Fruit fly (Drosophila melanogaster) whole organism, embryonic: ENCODE measurements around the gene Syx18.
A peak's percentile ranks its signal among the peaks of the same experiment; 100 is the strongest.

Experiments used
- Abd-B ChIP-seq: fragments of 200-800 bp; sonication (Bioruptor generic); optimal IDR thresholded peaks from 2 replicates; lab custom pipeline; 2018; ENCODE audit warnings: missing biosample characterization, mild to moderate bottlenecking, missing genetic modification characterization, moderate library complexity
- Atf-2 ChIP-seq: fragments of 200-800 bp; sonication (Bioruptor generic); optimal IDR thresholded peaks from 2 replicates; lab custom pipeline; 2016; ENCODE audit warnings: missing biosample characterization, missing genetic modification characterization
- Blimp-1 ChIP-seq: fragments of 200-800 bp; sonication (Bioruptor generic); optimal IDR thresholded peaks from 3 replicates; lab custom pipeline; 2018; ENCODE audit warnings: missing biosample characterization, missing genetic modification characterization, mild to moderate bottlenecking, moderate library complexity, missing genetic modification reagents
- CG10462 ChIP-seq: fragments of 200-800 bp; sonication (Bioruptor generic); optimal IDR thresholded peaks from 2 replicates; lab custom pipeline; 2016; ENCODE audit warnings: missing biosample characterization, missing genetic modification characterization
- CG10979 ChIP-seq: fragments of 200-800 bp; sonication (Bioruptor generic); optimal IDR thresholded peaks from 2 replicates; lab custom pipeline; 2018; ENCODE audit warnings: missing biosample characterization, mild to moderate bottlenecking, missing genetic modification characterization, moderate library complexity
- CG11398 ChIP-seq: fragments of 200-800 bp; sonication (Bioruptor generic); optimal IDR thresholded peaks from 2 replicates; lab custom pipeline; 2016; ENCODE audit warnings: missing biosample characterization, missing genetic modification characterization
- CG11695 ChIP-seq: fragments of 200-800 bp; sonication (Bioruptor generic); IDR thresholded peaks from 3 replicates; pipeline ENCODE4 v1.3.6; 2022; ENCODE audit warnings: missing biosample characterization, missing genetic modification characterization
- CG12942 ChIP-seq: fragments of 200-800 bp; sonication (Bioruptor generic); optimal IDR thresholded peaks from 3 replicates; lab custom pipeline; 2016; ENCODE audit warnings: missing biosample characterization, missing genetic modification characterization
- CG14710 ChIP-seq: fragments of 200-800 bp; sonication (Bioruptor generic); optimal IDR thresholded peaks from 3 replicates; lab custom pipeline; 2019; ENCODE audit warnings: missing biosample characterization, mild to moderate bottlenecking, missing genetic modification characterization, moderate library complexity
- CG14860 ChIP-seq: fragments of 200-800 bp; sonication (Bioruptor generic); IDR thresholded peaks from 3 replicates; pipeline ENCODE4 v1.3.6; 2022; ENCODE audit warnings: missing biosample characterization, missing genetic modification characterization; ENCODE audit not compliant: partially characterized antibody
- CG16863 ChIP-seq: fragments of 200-800 bp; sonication (Bioruptor generic); optimal IDR thresholded peaks from 3 replicates; lab custom pipeline; 2016; ENCODE audit warnings: missing biosample characterization, missing genetic modification characterization
- CG17359 ChIP-seq: fragments of 200-800 bp; sonication (Bioruptor generic); optimal IDR thresholded peaks from 3 replicates; lab custom pipeline; 2018; ENCODE audit warnings: missing biosample characterization, mild to moderate bottlenecking, missing genetic modification characterization, moderate library complexity
- CG18262 ChIP-seq: fragments of 200-800 bp; optimal IDR thresholded peaks from 3 replicates; lab custom pipeline; 2019; ENCODE audit warnings: missing biosample characterization, mild to moderate bottlenecking, missing genetic modification characterization, moderate library complexity
- CG18619 ChIP-seq: fragments of 200-800 bp; sonication (Bioruptor generic); optimal IDR thresholded peaks from 3 replicates; lab custom pipeline; 2017; ENCODE audit warnings: missing biosample characterization, mild to moderate bottlenecking, missing genetic modification characterization
- CG30403 ChIP-seq: fragments of 200-800 bp; sonication (Bioruptor generic); optimal IDR thresholded peaks from 3 replicates; lab custom pipeline; 2016; ENCODE audit warnings: missing biosample characterization, missing genetic modification characterization
- CG3065 ChIP-seq: fragments of 200-800 bp; sonication (Bioruptor generic); optimal IDR thresholded peaks from 2 replicates; lab custom pipeline; 2016; ENCODE audit warnings: missing biosample characterization, missing genetic modification characterization
- CG31441 ChIP-seq: fragments of 200-800 bp; sonication (Bioruptor generic); IDR thresholded peaks from 2 replicates; pipeline ENCODE4 v1.3.6; 2022; ENCODE audit warnings: missing biosample characterization, missing genetic modification characterization
- CG4328 ChIP-seq: fragments of 200-800 bp; sonication (Bioruptor generic); optimal IDR thresholded peaks from 3 replicates; lab custom pipeline; 2017; ENCODE audit warnings: missing biosample characterization, missing genetic modification reagents, missing genetic modification characterization
- CG6272 ChIP-seq: fragments of 200-800 bp; sonication (Bioruptor generic); IDR thresholded peaks from 2 replicates; pipeline ENCODE4 v1.3.6; 2022; ENCODE audit warnings: missing biosample characterization, missing genetic modification characterization
- CG7357 ChIP-seq: fragments of 200-800 bp; sonication (Bioruptor generic); IDR thresholded peaks from 3 replicates; pipeline ENCODE4 v1.3.6; 2022; ENCODE audit warnings: missing biosample characterization, missing genetic modification characterization
- CG7928 ChIP-seq: fragments of 200-800 bp; sonication (Bioruptor generic); optimal IDR thresholded peaks from 2 replicates; lab custom pipeline; 2017; ENCODE audit warnings: missing biosample characterization, mild to moderate bottlenecking, missing genetic modification characterization
- CkIIα-i1 ChIP-seq: fragments of 200-800 bp; sonication (Bioruptor generic); IDR thresholded peaks from 2 replicates; pipeline ENCODE4 v1.3.6; 2022; ENCODE audit warnings: missing biosample characterization, missing genetic modification characterization
- Drgx ChIP-seq: fragments of 200-800 bp; sonication (Bioruptor generic); IDR thresholded peaks from 2 replicates; pipeline ENCODE4 v1.3.6; 2022; ENCODE audit warnings: missing biosample characterization, missing genetic modification characterization
- Gug ChIP-seq: fragments of 200-800 bp; sonication (Bioruptor generic); IDR thresholded peaks from 4 replicates; pipeline ENCODE4 v1.3.6; 2022; ENCODE audit warnings: missing biosample characterization, missing genetic modification characterization
- Hr78 ChIP-seq, 2 experiments: fragments of 200-800 bp in 1 of 2; fragments of >200 bp in 1 of 2; sonication (Bioruptor generic) in 1 of 2; optimal IDR thresholded peaks; 2 replicates each; lab custom pipeline; 2017 to 2019; ENCODE audit warnings: missing biosample characterization in 2 of 2, missing genetic modification characterization in 2 of 2, mild to moderate bottlenecking in 1 of 2, moderate library complexity in 1 of 2
- Oli ChIP-seq: fragments of 200-800 bp; sonication (Bioruptor generic); optimal IDR thresholded peaks from 2 replicates; lab custom pipeline; 2018; ENCODE audit warnings: missing biosample characterization, mild to moderate bottlenecking, missing genetic modification characterization, moderate library complexity
- Pdp1 ChIP-seq, 2 experiments: fragments of 200-800 bp; sonication (Bioruptor generic); optimal IDR thresholded peaks; 3 replicates each; lab custom pipeline; 2016; ENCODE audit warnings: missing biosample characterization in 2 of 2, missing genetic modification characterization in 2 of 2, mild to moderate bottlenecking in 1 of 2, moderate library complexity in 1 of 2
- Sin3A ChIP-seq: fragments of >200 bp; optimal IDR thresholded peaks from 2 replicates; lab custom pipeline; 2018
- Sox102F ChIP-seq: fragments of 200-800 bp; sonication (Bioruptor generic); optimal IDR thresholded peaks from 2 replicates; lab custom pipeline; 2018; ENCODE audit warnings: missing biosample characterization, mild to moderate bottlenecking, missing genetic modification characterization, moderate library complexity
- chinmo ChIP-seq: fragments of 200-800 bp; sonication (Bioruptor generic); IDR thresholded peaks from 4 replicates; pipeline ENCODE4 v1.3.6; 2022; ENCODE audit warnings: missing biosample characterization, missing genetic modification characterization; ENCODE audit not compliant: partially characterized antibody
- cwo ChIP-seq: fragments of 200-800 bp; sonication (Bioruptor generic); optimal IDR thresholded peaks from 3 replicates; lab custom pipeline; 2017; ENCODE audit warnings: missing biosample characterization, missing genetic modification characterization, mild to moderate bottlenecking, moderate library complexity, missing genetic modification reagents
- dmrt99B ChIP-seq: fragments of 200-800 bp; sonication (Bioruptor generic); optimal IDR thresholded peaks from 2 replicates; lab custom pipeline; 2018; ENCODE audit warnings: missing biosample characterization, mild to moderate bottlenecking, missing genetic modification characterization, moderate library complexity
- dysf ChIP-seq: fragments of 200-800 bp; sonication (Bioruptor generic); IDR thresholded peaks from 3 replicates; pipeline ENCODE4 v1.3.6; 2022; ENCODE audit warnings: missing biosample characterization, missing genetic modification characterization
- ewg ChIP-seq: fragments of 200-800 bp; sonication (Bioruptor generic); optimal IDR thresholded peaks from 3 replicates; lab custom pipeline; 2017; ENCODE audit warnings: mild to moderate bottlenecking, missing biosample characterization, missing genetic modification reagents, missing genetic modification characterization
- gem ChIP-seq: fragments of 200-800 bp; sonication (Bioruptor generic); optimal IDR thresholded peaks from 2 replicates; lab custom pipeline; 2019; ENCODE audit warnings: missing biosample characterization, mild to moderate bottlenecking, missing genetic modification characterization, moderate library complexity
- grau ChIP-seq: fragments of 200-800 bp; optimal IDR thresholded peaks from 3 replicates; lab custom pipeline; 2019; ENCODE audit warnings: missing biosample characterization, mild to moderate bottlenecking, missing genetic modification characterization, moderate library complexity
- gsb ChIP-seq: fragments of 200-800 bp; sonication (Bioruptor generic); IDR thresholded peaks from 2 replicates; pipeline ENCODE4 v1.3.6; 2022; ENCODE audit warnings: missing biosample characterization, missing genetic modification characterization
- hth ChIP-seq: fragments of >200 bp; optimal IDR thresholded peaks from 2 replicates; lab custom pipeline; 2017; ENCODE audit warnings: inconsistent platforms
- ind ChIP-seq: fragments of 200-800 bp; sonication (Bioruptor generic); optimal IDR thresholded peaks from 3 replicates; lab custom pipeline; 2016; ENCODE audit warnings: missing biosample characterization, missing genetic modification characterization
- jing ChIP-seq: fragments of 200-800 bp; sonication (Bioruptor generic); optimal IDR thresholded peaks from 2 replicates; lab custom pipeline; 2018; ENCODE audit warnings: missing biosample characterization, mild to moderate bottlenecking, missing genetic modification characterization
- knrl ChIP-seq: fragments of 200-800 bp; sonication (Bioruptor generic); IDR thresholded peaks from 3 replicates; pipeline ENCODE4 v1.3.6; 2022; ENCODE audit warnings: missing biosample characterization, missing genetic modification characterization; ENCODE audit not compliant: partially characterized antibody
- lilli ChIP-seq: fragments of 200-800 bp; sonication (Bioruptor generic); optimal IDR thresholded peaks from 3 replicates; lab custom pipeline; 2016; ENCODE audit warnings: missing biosample characterization, missing genetic modification characterization
- lov ChIP-seq, 2 experiments: fragments of 200-800 bp in 1 of 2; fragments of >200 bp in 1 of 2; sonication (Bioruptor generic) in 1 of 2; IDR thresholded peaks in 1 of 2; optimal IDR thresholded peaks in 1 of 2; 2 replicates in 1 of 2; 3 replicates in 1 of 2; pipeline versions ENCODE4 v1.3.6 to Lab custom; 2017 to 2022; ENCODE audit warnings: missing biosample characterization in 1 of 2, missing genetic modification characterization in 1 of 2
- maf-S ChIP-seq: fragments of 200-800 bp; sonication (Bioruptor generic); optimal IDR thresholded peaks from 2 replicates; lab custom pipeline; 2016; ENCODE audit warnings: missing biosample characterization, missing genetic modification characterization
- nmo ChIP-seq: fragments of 200-800 bp; sonication (Bioruptor generic); optimal IDR thresholded peaks from 2 replicates; lab custom pipeline; 2018; ENCODE audit warnings: missing biosample characterization, mild to moderate bottlenecking, missing genetic modification characterization, moderate library complexity
- slp2 ChIP-seq: fragments of 200-800 bp; sonication (Bioruptor generic); optimal IDR thresholded peaks from 2 replicates; lab custom pipeline; 2016; ENCODE audit warnings: missing biosample characterization, missing genetic modification characterization
- vvl ChIP-seq: fragments of 200-800 bp; sonication (Bioruptor generic); IDR thresholded peaks from 2 replicates; pipeline ENCODE4 v1.3.6; 2022; ENCODE audit warnings: missing biosample characterization, missing genetic modification characterization
- yki ChIP-seq: fragments of >200 bp; optimal IDR thresholded peaks from 3 replicates; lab custom pipeline; 2018
- zf30C ChIP-seq: fragments of 200-800 bp; sonication (Bioruptor generic); optimal IDR thresholded peaks from 3 replicates; lab custom pipeline; 2018; ENCODE audit warnings: missing biosample characterization, mild to moderate bottlenecking, missing genetic modification characterization

The Syx18 gene

DNA sequence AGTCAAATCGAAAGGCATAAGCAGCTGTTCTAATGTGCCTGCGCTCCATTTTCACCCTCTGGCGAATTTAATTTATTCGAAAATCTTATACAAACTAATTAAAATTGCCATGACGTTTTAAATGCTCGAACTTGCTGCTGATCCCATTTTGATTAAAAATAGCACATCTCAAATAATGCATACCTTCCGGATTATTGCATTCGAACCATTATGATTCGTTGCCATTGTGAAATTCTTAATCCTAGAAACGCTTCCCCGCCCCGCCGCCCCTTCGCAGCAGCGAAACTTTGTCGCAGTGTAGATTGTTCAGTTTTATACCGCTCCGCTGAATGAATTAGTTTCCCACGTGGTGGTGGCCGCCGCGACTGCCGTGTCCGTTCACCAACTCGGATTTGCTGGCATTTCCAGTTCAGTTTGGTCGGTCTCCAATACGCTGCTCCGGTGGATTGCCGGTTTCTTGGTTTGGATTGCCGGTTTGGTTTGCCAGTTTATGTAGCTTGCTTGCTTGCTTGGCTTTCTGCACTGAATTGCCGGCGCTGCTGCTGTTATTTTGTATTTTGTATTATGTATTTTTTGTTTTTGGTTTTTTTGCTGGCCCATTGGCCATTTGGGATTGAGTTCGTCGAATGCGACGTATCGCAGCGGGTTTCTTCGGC, 26.7 kb downstream of the Syx18 start:
- TF ChIP-seq CG31441 (GFP tag; lab: Robert Waterston, UW), result peak; percentile 26; the same call in 1 of the 2 replicates
- peak; percentile 56 for TF ChIP-seq Sox102F (GFP tag; lab: Kevin White, UChicago)
- peak; percentile 13 for TF ChIP-seq CG17359 (tag; lab: Kevin White, UChicago)
- TF ChIP-seq CG4328, result no peak
- TF ChIP-seq ewg (GFP tag; lab: Kevin White, UChicago), result peak; percentile 26
- TF ChIP-seq CG3065 (GFP tag; lab: Kevin White, UChicago), result no peak
- peak; percentile 41 for TF ChIP-seq ind (GFP tag; lab: Kevin White, UChicago)
- TF ChIP-seq gsb (GFP tag; lab: Robert Waterston, UW), result no peak
- peak; percentile 41 for TF ChIP-seq slp2 (GFP tag; lab: Kevin White, UChicago)
- no peak for TF ChIP-seq CG10462
- TF ChIP-seq cwo (GFP tag; lab: Kevin White, UChicago), result peak; percentile 12
- TF ChIP-seq CG30403, result peak; percentile 37
- no peak for TF ChIP-seq maf-S (GFP tag; lab: Kevin White, UChicago)
- peak; percentile 7 for TF ChIP-seq CG18619
- TF ChIP-seq jing (GFP tag; lab: Kevin White, UChicago), result no peak
- peak; percentile 51 for TF ChIP-seq dmrt99B
- TF ChIP-seq CG11398 (GFP tag; lab: Kevin White, UChicago), result no peak
- TF ChIP-seq CG7928 (GFP tag; lab: Kevin White, UChicago), result no peak
- TF ChIP-seq Gug (GFP tag; lab: Robert Waterston, UW), result peak; percentile 34; the same call in 1 of the 4 replicates
- TF ChIP-seq zf30C, result peak; percentile 36
- TF ChIP-seq CG11695 (GFP tag; lab: Robert Waterston, UW), result peak; percentile 43; the same call in 1 of the 3 replicates
- peak; percentile 43 for TF ChIP-seq Oli (tag; lab: Kevin White, UChicago)
- TF ChIP-seq lov (optimal IDR thresholded peaks at IDR 0.05; lab: Kevin White, UChicago), result no peak
- no peak for TF ChIP-seq lov (GFP tag; IDR thresholded peaks at IDR 0.05; lab: Robert Waterston, UW)
- TF ChIP-seq Abd-B (GFP tag; lab: Kevin White, UChicago), result peak; percentile 14
- TF ChIP-seq CG14860 (GFP tag; lab: Robert Waterston, UW), result no peak
- peak; percentile 2 for TF ChIP-seq grau (tag; lab: Kevin White, UChicago)
- peak; percentile 16 for TF ChIP-seq CG14710 (tag; lab: Kevin White, UChicago)
- peak; percentile 18 for TF ChIP-seq CG12942
- TF ChIP-seq nmo (GFP tag; lab: Kevin White, UChicago), result peak; percentile 22
- peak; percentile 36; the same call in 1 of the 2 replicates for TF ChIP-seq vvl (GFP tag; lab: Robert Waterston, UW)
- peak; percentile 2 for TF ChIP-seq lilli (GFP tag; lab: Kevin White, UChicago)
- TF ChIP-seq CG16863 (GFP tag; lab: Kevin White, UChicago), result peak; percentile 0
- 0 out of 3 replicates have a peak, but pooled peaks have one; percentile 35 for TF ChIP-seq CG7357
- no peak for TF ChIP-seq hth (lab: Kevin White, UChicago)
- peak; percentile 30 for TF ChIP-seq Atf-2 (GFP tag; lab: Kevin White, UChicago)
- TF ChIP-seq CG18262 (tag; lab: Kevin White, UChicago), result peak; percentile 50
- TF ChIP-seq Drgx (GFP tag; lab: Robert Waterston, UW), result peak; percentile 34; the same call in 1 of the 2 replicates
- TF ChIP-seq knrl, result no peak
- no peak for TF ChIP-seq Hr78 (GFP tag; optimal IDR thresholded peaks at IDR 0.05; lab: Kevin White, UChicago)
- 0 out of 2 replicates have a peak, but pooled peaks have one; percentile 11 for TF ChIP-seq CkIIα-i1 (GFP tag; lab: Robert Waterston, UW)
- peak; percentile 44; the same call in 1 of the 3 replicates for TF ChIP-seq dysf
- no peak for TF ChIP-seq yki (lab: Kevin White, UChicago)
- TF ChIP-seq chinmo, result 0 out of 4 replicates have a peak, but pooled peaks have one; percentile 51
- TF ChIP-seq gem (tag; lab: Kevin White, UChicago), result peak; percentile 49
- TF ChIP-seq CG6272 (GFP tag; lab: Robert Waterston, UW), result no peak
- peak; percentile 16 for TF ChIP-seq CG10979 (tag; lab: Kevin White, UChicago)
- TF ChIP-seq Pdp1 (GFP tag; optimal IDR thresholded peaks at IDR 0.05; lab: Kevin White, UChicago), result peak in 1 of 2 experiments; percentile 5
- no peak for TF ChIP-seq Sin3A (lab: Kevin White, UChicago)
- peak; percentile 24 for TF ChIP-seq Blimp-1 (GFP tag; lab: Kevin White, UChicago)
